Worm (Caenorhabditis elegans): Measurements from ENCODE around the gene srx-36.

ce11 chrV:7120168-7120567, 10.7 kb downstream of the srx-36 start, which contains the start of gene srx-34:
- TF ChIP-seq ceh-36 (tag; optimal IDR thresholded peaks at IDR 0.05) (no peak), hmg-4 (GFP tag; optimal IDR thresholded peaks at IDR 0.05) (no peak), tbx-11 (GFP tag; IDR thresholded peaks at IDR 0.05) (no peak), ama-1 (optimal IDR thresholded peaks at IDR 0.05) (no peak), sea-1 (GFP tag; conservative IDR thresholded peaks at IDR 0.05) (no peak), tra-4 (tag; optimal IDR thresholded peaks at IDR 0.05) (no peak), pes-1 (GFP tag; IDR thresholded peaks at IDR 0.05) (no peak), hnd-1 (tag; optimal IDR thresholded peaks at IDR 0.05) (no peak), ceh-13 (GFP tag; optimal IDR thresholded peaks at IDR 0.05) (no peak), flt-1 (GFP tag; IDR thresholded peaks at IDR 0.05) (no peak), aly-1 (tag; optimal IDR thresholded peaks at IDR 0.05) (no peak), tbx-37 (GFP tag; conservative IDR thresholded peaks at IDR 0.05) (no peak)
